Fruit fly (Drosophila melanogaster): ENCODE results near the gene OXA1L.

OXA1L gene

dm6 chr3L:10897534-10898255 lies 11.4 kb upstream of the OXA1L start (continued):
- TF ChIP-seq repo (GFP tag; optimal IDR thresholded peaks at IDR 0.05) (no peak), Adf1 (GFP tag; IDR thresholded peaks at IDR 0.05) (0 out of 2 replicates have a peak, but pooled peaks have one; percentile 23), Blimp-1 (GFP tag; optimal IDR thresholded peaks at IDR 0.05) (no peak), unpg (GFP tag; optimal IDR thresholded peaks at IDR 0.05) (no peak), pum (GFP tag; optimal IDR thresholded peaks at IDR 0.05) (no peak), CG3847 (GFP tag; IDR thresholded peaks at IDR 0.05) (no peak), BEAF-32 (GFP tag; optimal IDR thresholded peaks at IDR 0.05) (no peak), CG7839 (tag; optimal IDR thresholded peaks at IDR 0.05) (no peak), vfl (GFP tag; optimal IDR thresholded peaks at IDR 0.05) (no peak), CG11093 (GFP tag; IDR thresholded peaks at IDR 0.05) (no peak), CG8765 (GFP tag; IDR thresholded peaks at IDR 0.05) (no peak), sob (GFP tag; IDR thresholded peaks at IDR 0.05) (no peak), CG34422 (GFP tag; IDR thresholded peaks at IDR 0.05) (peak; percentile 29; the same call in 2 of the 3 replicates), lab (GFP tag; optimal IDR thresholded peaks at IDR 0.05) (peak; percentile 26), sr (GFP tag; IDR thresholded peaks at IDR 0.05) (peak; percentile 38; the same call in 1 of the 3 replicates), CG31441 (GFP tag; IDR thresholded peaks at IDR 0.05) (0 out of 2 replicates have a peak, but pooled peaks have one; percentile 26), hth (optimal IDR thresholded peaks at IDR 0.05) (no peak), Hey (tag; optimal IDR thresholded peaks at IDR 0.05) (no peak), disco-r (GFP tag; optimal IDR thresholded peaks at IDR 0.05) (no peak), ab (GFP tag; optimal IDR thresholded peaks at IDR 0.05) (no peak), CG18262 (tag; optimal IDR thresholded peaks at IDR 0.05) (peak; percentile 8), Sin3A (optimal IDR thresholded peaks at IDR 0.05) (no peak), nau (GFP tag; optimal IDR thresholded peaks at IDR 0.05) (peak; percentile 16), CG11247 (GFP tag; IDR thresholded peaks at IDR 0.05) (no peak), crc (GFP tag; optimal IDR thresholded peaks at IDR 0.05) (no peak), Doc2 (GFP tag; IDR thresholded peaks at IDR 0.05) (no peak), CG5953 (GFP tag; IDR thresholded peaks at IDR 0.05) (no peak), nmo (GFP tag; optimal IDR thresholded peaks at IDR 0.05) (no peak), Dfd (GFP tag; optimal IDR thresholded peaks at IDR 0.05) (peak in 1 of 2 experiments; percentile 53), vvl (GFP tag; IDR thresholded peaks at IDR 0.05) (0 out of 2 replicates have a peak, but pooled peaks have one; percentile 6), ssp (GFP tag; IDR thresholded peaks at IDR 0.05) (no peak), CG18619 (GFP tag; optimal IDR thresholded peaks at IDR 0.05) (no peak), phol (tag; optimal IDR thresholded peaks at IDR 0.05) (no peak), cato (GFP tag; optimal IDR thresholded peaks at IDR 0.05; ENCODE audit: borderline replicate concordance) (no peak), CG11504 (tag; optimal IDR thresholded peaks at IDR 0.05) (peak; percentile 7), kni (GFP tag; optimal IDR thresholded peaks at IDR 0.05) (no peak), CG11696 (GFP tag; IDR thresholded peaks at IDR 0.05) (no peak), CG4424 (GFP tag; optimal IDR thresholded peaks at IDR 0.05) (no peak), Nf-YC (tag; optimal IDR thresholded peaks at IDR 0.05) (no peak), CG17385 (GFP tag; optimal IDR thresholded peaks at IDR 0.05) (no peak), tx (GFP tag; optimal IDR thresholded peaks at IDR 0.05) (no peak), Oaz (GFP tag; IDR thresholded peaks at IDR 0.05) (no peak), CG15269 (tag; optimal IDR thresholded peaks at IDR 0.05) (no peak), GATAe (GFP tag; conservative IDR thresholded peaks at IDR 0.05) (peak; percentile 47; the same call in 1 of the 2 replicates), HLH3B (GFP tag; IDR thresholded peaks at IDR 0.05) (no peak), kay (GFP tag; optimal IDR thresholded peaks at IDR 0.05) (no peak), slbo (GFP tag; IDR thresholded peaks at IDR 0.05) (no peak), CG32532 (GFP tag; IDR thresholded peaks at IDR 0.05) (no peak), CG14441 (GFP tag; IDR thresholded peaks at IDR 0.05) (0 out of 2 replicates have a peak, but pooled peaks have one; percentile 16), CG17361 (GFP tag; IDR thresholded peaks at IDR 0.05) (0 out of 3 replicates have a peak, but pooled peaks have one; percentile 12), danr (GFP tag; IDR thresholded peaks at IDR 0.05) (no peak)
